Worm (Caenorhabditis elegans): ENCODE results near the gene sre-34.
"Not testable (repeated sequence)": the region's sequence is repeated elsewhere in the genome, so short reads cannot be mapped to it uniquely, and the experiment has no call there.

The sre-34 gene

ce11 chrII:12436717-12437116 lies 13.2 kb upstream of the sre-34 start:
- no peak for TF ChIP-seq him-1 (tag; optimal IDR thresholded peaks at IDR 0.05)
- no peak for TF ChIP-seq W03F9.2 (tag; optimal IDR thresholded peaks at IDR 0.05)
- no peak for TF ChIP-seq dao-5 (tag; optimal IDR thresholded peaks at IDR 0.05)

DNA sequence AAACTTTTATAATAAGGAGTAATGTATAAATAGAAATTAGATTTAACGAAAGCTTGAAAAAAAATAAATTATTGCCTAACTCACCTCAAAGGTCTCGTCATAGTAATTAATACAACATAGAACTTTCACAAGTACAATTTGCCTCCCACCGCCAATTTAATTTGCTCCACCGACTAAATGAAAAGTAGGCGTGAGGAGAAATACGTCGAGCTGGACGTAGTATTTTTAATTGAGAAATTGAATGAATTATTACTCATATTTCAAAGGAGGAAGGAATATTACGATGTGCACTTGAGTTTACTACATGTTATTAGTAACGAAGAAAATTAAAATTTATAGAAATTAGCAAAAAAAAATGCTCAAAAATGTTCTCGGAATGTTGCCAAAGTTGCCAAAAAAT lies 11.5 kb upstream of the sre-34 start, which contains the start of gene Y57A10C.9:
Y57A10C.9 (minus strand) TSS at position 101 of the 400 bp plus-strand sequence.
- TF ChIP-seq W03F9.2 (tag; optimal IDR thresholded peaks at IDR 0.05): no peak
- no peak for TF ChIP-seq him-1 (tag; optimal IDR thresholded peaks at IDR 0.05)
- no peak for TF ChIP-seq dao-5 (tag; optimal IDR thresholded peaks at IDR 0.05)

DNA sequence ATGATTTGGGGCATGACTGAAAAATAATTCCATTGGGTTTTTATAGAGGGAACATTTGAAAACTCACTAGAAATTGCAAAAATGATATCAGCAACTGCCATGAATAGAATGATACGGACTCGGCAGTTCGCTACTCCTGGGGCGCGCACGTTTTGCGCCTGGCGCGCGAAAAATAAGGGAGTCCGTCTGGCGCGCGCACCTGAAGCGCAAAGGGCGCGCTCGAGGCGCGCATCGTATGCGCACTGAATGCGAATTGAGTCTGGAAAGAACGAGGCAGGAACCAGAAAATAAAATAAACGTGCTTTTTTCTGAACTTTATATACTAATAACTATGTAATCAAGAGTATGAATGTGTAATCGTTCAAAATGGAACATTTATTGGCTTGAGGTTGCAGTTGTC lies 8.8 kb upstream of the sre-34 start, which contains the start of gene Y57A10C.10:
Y57A10C.10 (minus strand) TSS at position 101 of the 400 bp plus-strand sequence.
- TF ChIP-seq W03F9.2, dao-5, him-1 (tag; optimal IDR thresholded peaks at IDR 0.05): not testable (repeated sequence)

DNA sequence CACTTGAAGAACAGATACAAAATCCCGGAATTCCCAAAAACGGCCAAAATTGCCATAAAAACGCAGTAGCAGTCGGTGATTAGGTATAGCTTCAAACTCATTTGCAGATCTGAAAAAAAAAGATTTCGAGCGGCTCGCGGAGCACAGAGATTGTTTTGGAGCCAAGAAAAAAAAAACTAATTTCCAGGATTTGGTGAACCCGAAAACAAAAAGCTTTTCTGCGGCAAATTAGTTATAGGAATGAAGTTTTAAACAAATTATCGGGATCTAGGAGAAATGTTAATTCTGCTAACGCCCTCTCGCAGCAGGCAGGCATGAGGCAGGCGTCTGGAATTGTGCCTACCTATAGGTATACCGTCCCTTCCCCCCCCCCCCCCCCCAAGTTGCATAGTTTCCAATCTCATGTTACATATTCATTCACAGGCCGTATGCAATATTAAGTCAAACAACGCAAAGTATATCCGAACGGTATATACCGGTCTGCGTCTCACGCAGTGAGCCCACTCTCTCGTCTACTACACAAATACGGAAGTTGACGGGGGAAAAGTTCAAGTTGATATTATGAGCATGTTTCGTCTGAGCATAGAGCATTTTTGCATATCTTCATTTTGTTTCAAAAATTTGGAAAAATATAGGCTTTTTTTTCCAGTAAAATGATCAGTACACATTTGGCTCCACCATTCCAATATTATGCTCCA lies 5.1 kb upstream of the sre-34 start, which contains the start of the genes W05H5.1 and pitr-6:
W05H5.1 (minus strand) TSS at position 101 of the 698 bp plus-strand sequence.
pitr-6 (plus strand) TSS at position 648 of the 698 bp plus-strand sequence.
- TF ChIP-seq him-1 (tag; optimal IDR thresholded peaks at IDR 0.05) (no peak), dao-5 (tag; optimal IDR thresholded peaks at IDR 0.05) (no peak), W03F9.2 (tag; optimal IDR thresholded peaks at IDR 0.05) (no peak)

- no peak for TF ChIP-seq dao-5 (tag; optimal IDR thresholded peaks at IDR 0.05)
- no peak for TF ChIP-seq him-1 (tag; optimal IDR thresholded peaks at IDR 0.05)
- no peak for TF ChIP-seq W03F9.2 (tag; optimal IDR thresholded peaks at IDR 0.05)
Observed at ce11 chrII:12448241-12448640, 1.7 kb upstream of the sre-34 start, which contains the start of gene srh-27. Gene srh-27 (plus strand): TSS chrII:12448541.

ce11 chrII:12452754-12453352 lies 2.9 kb downstream of the sre-34 start, which contains the start of the genes sre-35 and sre-33:
Gene sre-35 (minus strand): TSS chrII:12452854.
Gene sre-33 (plus strand): TSS chrII:12453302.
- TF ChIP-seq him-1 (tag; optimal IDR thresholded peaks at IDR 0.05) (no peak), dao-5 (tag; optimal IDR thresholded peaks at IDR 0.05) (no peak), W03F9.2 (tag; optimal IDR thresholded peaks at IDR 0.05) (no peak)

DNA sequence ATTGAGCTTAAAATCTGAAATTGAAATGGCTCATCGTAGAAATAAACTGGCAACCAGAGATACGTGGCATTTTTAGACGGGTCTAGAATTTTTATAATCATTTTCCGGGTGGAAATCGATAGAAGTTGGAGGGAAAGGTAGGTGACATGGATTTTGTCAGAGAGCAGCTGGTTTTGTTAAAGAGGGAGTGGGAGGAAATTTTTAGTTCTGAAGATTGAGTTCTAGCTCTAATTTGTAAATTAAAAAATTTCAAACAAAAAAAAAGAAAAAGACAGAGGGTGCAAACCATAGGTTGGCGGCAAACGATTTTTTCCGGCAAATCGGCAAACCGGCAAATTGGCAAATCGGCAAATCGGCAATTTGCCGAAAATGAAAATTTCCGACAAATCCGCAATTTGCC lies 6.7 kb downstream of the sre-34 start, which contains the start of gene sre-32:
sre-32 (minus strand) TSS at position 101 of the 400 bp plus-strand sequence.
- no peak for TF ChIP-seq dao-5 (tag; optimal IDR thresholded peaks at IDR 0.05)
- no peak for TF ChIP-seq him-1 (tag; optimal IDR thresholded peaks at IDR 0.05)
- no peak for TF ChIP-seq W03F9.2 (tag; optimal IDR thresholded peaks at IDR 0.05)

ce11 chrII:12457275-12457674 lies 7.3 kb downstream of the sre-34 start, which contains the start of gene sre-38:
Gene sre-38 (plus strand): TSS chrII:12457575.
- TF ChIP-seq W03F9.2 (tag; optimal IDR thresholded peaks at IDR 0.05) (no peak), dao-5 (tag; optimal IDR thresholded peaks at IDR 0.05) (no peak), him-1 (tag; optimal IDR thresholded peaks at IDR 0.05) (no peak)

DNA sequence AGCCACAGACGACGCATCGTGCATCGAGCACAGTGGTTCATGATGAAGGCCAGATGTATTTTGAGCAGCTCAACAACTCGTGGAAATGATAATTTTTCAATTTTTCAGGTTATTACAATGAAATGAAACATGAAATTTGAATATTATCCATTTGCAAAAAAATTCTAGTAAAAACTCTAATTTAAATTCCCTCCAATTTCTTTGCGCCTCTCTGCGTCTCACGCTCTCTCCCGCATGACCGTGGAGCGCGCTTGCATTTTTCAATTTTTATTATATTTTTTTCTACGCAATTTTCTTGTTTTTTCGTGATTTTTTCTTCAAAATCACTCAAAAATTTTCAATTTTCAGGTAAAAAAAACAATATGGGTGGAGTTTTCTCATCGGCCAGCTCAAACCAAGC lies 9.5 kb downstream of the sre-34 start, which contains the start of gene tag-281:
tag-281 (plus strand) TSS at position 340 of the 400 bp plus-strand sequence.
- TF ChIP-seq W03F9.2 (tag; optimal IDR thresholded peaks at IDR 0.05) (peak; percentile 72), him-1 (tag; optimal IDR thresholded peaks at IDR 0.05) (no peak), dao-5 (tag; optimal IDR thresholded peaks at IDR 0.05) (no peak)

DNA sequence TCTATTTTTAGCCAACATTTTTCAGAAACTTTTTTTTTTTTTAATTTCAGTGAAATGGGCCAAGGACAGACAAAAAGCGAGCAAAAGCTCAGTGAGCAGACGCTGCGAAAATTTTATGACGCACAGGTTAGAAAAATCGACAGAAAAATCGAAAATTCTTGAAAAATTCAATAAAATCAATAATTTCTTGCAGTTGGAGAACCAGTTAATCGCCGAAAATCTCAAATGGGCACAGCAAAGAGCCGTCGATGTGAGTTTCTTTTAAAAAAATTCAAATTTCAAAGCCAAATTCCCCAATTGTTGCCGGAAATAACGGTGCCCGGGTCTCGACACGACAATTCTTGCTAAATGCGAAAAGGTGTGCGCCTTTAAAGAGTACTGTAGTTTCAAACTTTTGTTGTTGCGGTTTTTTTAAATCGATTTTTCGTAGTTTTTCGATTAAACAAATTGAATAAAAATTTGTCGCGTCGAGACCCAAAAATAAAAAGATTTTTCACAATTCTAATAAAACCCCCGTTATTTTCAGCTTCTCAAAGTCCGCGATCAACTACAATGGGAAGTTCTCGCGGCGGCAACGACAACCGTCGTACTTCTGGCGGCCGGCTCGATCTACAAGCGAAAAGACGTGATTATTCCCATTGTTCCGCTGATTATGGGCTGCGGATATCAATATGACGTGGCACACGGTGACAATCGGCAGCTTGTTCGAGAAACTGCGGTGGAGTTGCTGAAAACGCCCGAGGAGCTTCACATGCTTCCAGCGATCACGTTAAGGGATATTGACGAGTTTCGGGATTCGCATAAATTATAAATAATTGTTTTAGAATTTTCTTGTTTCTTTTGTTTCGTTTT lies 10.9 kb downstream of the sre-34 start, which contains the start of gene tag-280:
tag-280 (plus strand) TSS at position 51 of the 852 bp plus-strand sequence.
- TF ChIP-seq dao-5 (tag; optimal IDR thresholded peaks at IDR 0.05) (no peak), W03F9.2 (tag; optimal IDR thresholded peaks at IDR 0.05) (no peak), him-1 (tag; optimal IDR thresholded peaks at IDR 0.05) (no peak)

DNA sequence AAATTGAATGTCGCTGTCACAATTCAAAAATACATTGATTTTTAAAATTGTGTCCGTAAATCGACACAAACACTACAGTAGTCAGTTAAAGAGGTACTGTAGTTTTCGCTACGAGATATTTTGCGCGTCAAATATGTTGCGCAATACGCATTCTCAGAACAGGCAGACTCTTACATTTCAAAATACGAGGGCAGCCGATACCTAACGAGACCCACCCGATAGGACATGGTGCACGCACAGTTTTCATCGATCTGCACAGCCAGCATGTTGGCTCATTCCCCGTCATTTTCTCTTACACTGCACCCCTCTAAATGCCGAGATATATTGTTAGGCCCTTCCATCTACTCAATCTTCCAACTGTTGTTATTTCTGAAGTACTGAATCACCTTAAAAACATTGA lies 12.3 kb downstream of the sre-34 start, which contains the start of gene F15A4.2:
F15A4.2 (plus strand) TSS at position 301 of the 400 bp plus-strand sequence.
- TF ChIP-seq dao-5 (tag; optimal IDR thresholded peaks at IDR 0.05) (no peak), W03F9.2 (tag; optimal IDR thresholded peaks at IDR 0.05) (no peak), him-1 (tag; optimal IDR thresholded peaks at IDR 0.05) (no peak)

DNA sequence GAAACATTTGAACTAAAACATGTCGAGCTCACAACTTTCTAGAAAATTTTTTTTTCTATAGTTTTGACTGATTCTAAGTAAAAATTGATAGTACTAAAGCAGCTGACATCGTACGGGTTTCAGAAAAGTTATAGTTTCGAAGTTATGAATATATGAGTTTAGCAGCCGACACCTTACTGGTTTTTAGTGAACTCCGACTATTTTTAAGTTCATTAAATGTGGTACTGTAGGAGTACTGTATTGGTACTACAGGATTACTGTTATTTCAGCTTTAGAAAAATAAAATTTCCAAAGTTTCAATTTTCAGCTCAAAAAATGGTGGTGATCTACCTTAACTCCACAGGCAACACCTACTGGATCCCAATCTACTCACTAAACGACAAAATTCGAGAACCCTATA lies 15.6 kb downstream of the sre-34 start, which contains the start of gene sre-37:
sre-37 (plus strand) TSS at position 301 of the 400 bp plus-strand sequence.
- TF ChIP-seq W03F9.2 (tag; optimal IDR thresholded peaks at IDR 0.05) (no peak), dao-5 (tag; optimal IDR thresholded peaks at IDR 0.05) (no peak), him-1 (tag; optimal IDR thresholded peaks at IDR 0.05) (no peak)

- TF ChIP-seq him-1 (tag; optimal IDR thresholded peaks at IDR 0.05) (no peak), dao-5 (tag; optimal IDR thresholded peaks at IDR 0.05) (no peak), W03F9.2 (tag; optimal IDR thresholded peaks at IDR 0.05) (no peak)
Observed at ce11 chrII:12467047-12467446, 17.1 kb downstream of the sre-34 start, which contains the start of gene srg-16. Gene srg-16 (plus strand): TSS chrII:12467133.

Data from whole organism, L4/young adult.